Fruit fly (Drosophila melanogaster) whole organism, prepupa: ENCODE measurements around the gene CG14770.

Experiments used
- CG10631 ChIP-seq: fragments of 200-800 bp; sonication (Bioruptor generic); optimal IDR thresholded peaks from 2 replicates; lab custom pipeline; 2016; ENCODE audit warnings: missing biosample characterization, missing genetic modification characterization
- CG3919 ChIP-seq: fragments of 200-800 bp; sonication (Bioruptor generic); optimal IDR thresholded peaks from 3 replicates; lab custom pipeline; 2016; ENCODE audit warnings: missing biosample characterization, missing genetic modification characterization
- CG7368 ChIP-seq: fragments of 200-800 bp; sonication (Bioruptor generic); optimal IDR thresholded peaks from 3 replicates; lab custom pipeline; 2016; ENCODE audit warnings: missing biosample characterization, missing genetic modification characterization
- CG9139 ChIP-seq: fragments of 200-800 bp; sonication (Bioruptor generic); optimal IDR thresholded peaks from 3 replicates; lab custom pipeline; 2017; ENCODE audit warnings: missing biosample characterization, mild to moderate bottlenecking, missing genetic modification characterization
- Eip78C ChIP-seq: fragments of 200-800 bp; sonication (Bioruptor generic); peaks from one replicate; lab custom pipeline; 2016; ENCODE audit warnings: missing biosample characterization, missing genetic modification characterization
- Hr38 ChIP-seq: sonication (Bioruptor generic); optimal IDR thresholded peaks from 2 replicates; lab custom pipeline; 2016; ENCODE audit warnings: missing biosample characterization, missing genetic modification characterization
- Lpt ChIP-seq: fragments of 200-800 bp; sonication (Bioruptor generic); optimal IDR thresholded peaks from 3 replicates; lab custom pipeline; 2016; ENCODE audit warnings: missing biosample characterization, missing genetic modification characterization
- Sox102F ChIP-seq: fragments of 200-800 bp; sonication (Bioruptor generic); optimal IDR thresholded peaks from 2 replicates; lab custom pipeline; 2016; ENCODE audit warnings: missing biosample characterization, mild to moderate bottlenecking, missing genetic modification characterization
- esn ChIP-seq: fragments of 200-800 bp; sonication (Bioruptor generic); optimal IDR thresholded peaks from 2 replicates; lab custom pipeline; 2016; ENCODE audit warnings: missing biosample characterization, mild to moderate bottlenecking, missing genetic modification characterization, moderate library complexity
- fd59A ChIP-seq: fragments of 200-800 bp; sonication (Bioruptor generic); optimal IDR thresholded peaks from 2 replicates; lab custom pipeline; 2017; ENCODE audit warnings: missing biosample characterization, mild to moderate bottlenecking, missing genetic modification characterization, missing genetic modification reagents
- lz ChIP-seq: fragments of 200-800 bp; sonication (Bioruptor generic); optimal IDR thresholded peaks from 3 replicates; lab custom pipeline; 2016; ENCODE audit warnings: missing biosample characterization, missing genetic modification characterization
- spab ChIP-seq: fragments of 200-800 bp; sonication (Bioruptor generic); optimal IDR thresholded peaks from 2 replicates; lab custom pipeline; 2017; ENCODE audit warnings: missing biosample characterization, mild to moderate bottlenecking, missing genetic modification characterization, missing genetic modification reagents
- svp ChIP-seq: fragments of 200-800 bp; sonication (Bioruptor generic); peaks from one replicate; lab custom pipeline; 2016; ENCODE audit warnings: missing biosample characterization, missing genetic modification characterization

The CG14770 gene

DNA sequence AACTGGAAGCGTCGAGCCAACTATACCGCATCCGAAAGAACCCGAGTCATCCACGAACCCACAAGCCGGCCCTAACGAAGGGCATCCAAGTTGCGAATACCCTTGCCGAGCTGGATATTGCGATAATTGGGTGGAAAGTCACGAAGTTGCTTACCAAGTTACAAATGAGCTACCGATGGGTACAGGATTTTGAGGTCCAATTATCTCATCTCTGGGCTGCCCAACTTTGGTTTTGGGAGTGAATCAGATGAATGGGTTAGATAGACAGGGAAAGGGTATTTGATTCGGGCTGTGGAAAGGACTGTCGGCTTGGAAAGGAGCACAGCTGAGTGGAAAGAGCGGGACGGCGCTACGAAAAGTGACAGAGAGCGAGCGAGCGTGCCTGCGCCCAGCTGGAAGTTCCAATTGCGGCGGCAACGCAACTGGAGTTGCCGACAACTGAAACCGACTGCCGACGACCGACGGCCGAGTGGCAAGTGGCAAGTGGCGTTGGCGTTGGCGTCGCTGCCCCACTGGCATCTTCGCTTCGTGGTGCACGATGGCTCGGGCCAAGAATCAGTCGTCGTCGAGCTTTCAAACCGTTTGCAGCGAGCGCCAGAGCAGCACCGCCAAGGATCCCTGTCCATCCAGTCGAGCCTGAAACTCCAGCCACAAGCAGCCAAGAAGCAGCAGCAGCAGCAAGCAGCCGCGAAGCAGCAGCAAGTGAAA is 42.3 kb downstream of the CG14770 start (continued):
- TF ChIP-seq CG9139 (GFP tag; lab: Kevin White, UChicago) (peak; percentile 23), spab (no peak), Hr38 (no peak), svp (peak; percentile 76)

DNA sequence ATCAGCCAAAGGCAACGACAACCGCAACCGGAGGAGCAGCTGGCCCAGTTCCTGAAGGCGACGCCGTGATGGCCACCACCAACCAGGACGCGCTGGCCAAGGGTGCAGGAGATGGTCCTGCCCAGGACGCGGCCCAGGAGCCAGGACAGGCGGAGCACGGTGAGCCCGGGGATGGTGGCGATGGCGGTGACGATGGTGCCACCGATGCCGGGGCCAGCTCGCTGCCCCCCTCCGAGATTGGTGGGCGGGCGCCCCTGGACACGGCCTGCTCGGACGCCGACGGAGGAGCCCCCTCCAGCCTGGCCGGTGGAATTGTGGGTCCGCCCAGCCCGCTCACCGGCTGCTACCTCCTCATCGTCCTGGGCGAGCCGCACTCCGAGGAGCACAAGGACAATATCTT is 45.2 kb downstream of the CG14770 start:
- TF ChIP-seq CG3919 (GFP tag; lab: Kevin White, UChicago) (no peak), lz (GFP tag; lab: Kevin White, UChicago) (no peak), CG7368 (GFP tag; lab: Kevin White, UChicago) (no peak), Sox102F (GFP tag; lab: Kevin White, UChicago) (no peak), esn (GFP tag; lab: Kevin White, UChicago) (no peak), CG10631 (GFP tag; lab: Kevin White, UChicago) (no peak), Eip78C (GFP tag; lab: Kevin White, UChicago) (no peak), Lpt (GFP tag; lab: Kevin White, UChicago) (no peak), fd59A (GFP tag; lab: Kevin White, UChicago) (no peak)
